Worm (Caenorhabditis elegans) whole organism, L1 larva: Measurements from ENCODE around the gene mppb-1.

Experiments used
- ceh-8 ChIP-seq: fragments of 200-800 bp; sonication (Bioruptor generic); optimal IDR thresholded peaks from 2 replicates; lab custom pipeline; 2018; ENCODE audit warnings: mild to moderate bottlenecking, missing genetic modification characterization, moderate library complexity, missing compliant biosample characterization
- ceh-82 ChIP-seq, 3 experiments: fragments of 150-350 bp in 1 of 3; sonication (generic microtip) in 2 of 3; optimal IDR thresholded peaks; 2 replicates each; lab custom pipeline; 2014 to 2017; ENCODE audit warnings: missing biosample characterization in 3 of 3, missing genetic modification characterization in 3 of 3
- fkh-4 ChIP-seq: sonication (generic microtip); optimal IDR thresholded peaks from 2 replicates; lab custom pipeline; 2016; ENCODE audit warnings: missing compliant biosample characterization, missing genetic modification characterization, borderline replicate concordance
- lin-14 ChIP-seq: fragments of 200-800 bp; sonication (Bioruptor generic); optimal IDR thresholded peaks from 2 replicates; lab custom pipeline; 2018; ENCODE audit warnings: mild to moderate bottlenecking, missing genetic modification characterization, moderate library complexity, missing compliant biosample characterization
- lin-35 ChIP-seq, 2 experiments: fragments of 150-350 bp; optimal IDR thresholded peaks; 2 replicates each; lab custom pipeline; 2014; ENCODE audit warnings: missing biosample characterization in 2 of 2, missing genetic modification characterization in 2 of 2, missing genetic modification reagents in 2 of 2
- mdl-1 ChIP-seq, 2 experiments: fragments of 150-350 bp; optimal IDR thresholded peaks; 2 replicates each; lab custom pipeline; 2014 to 2017; ENCODE audit warnings: missing biosample characterization in 2 of 2, missing genetic modification characterization in 2 of 2, inconsistent platforms in 1 of 2
- mep-1 ChIP-seq: fragments of 150-350 bp; optimal IDR thresholded peaks from 2 replicates; lab custom pipeline; 2014; ENCODE audit warnings: missing biosample characterization, missing genetic modification characterization
- nhr-20 ChIP-seq: sonication (generic microtip); optimal IDR thresholded peaks from 2 replicates; lab custom pipeline; 2016; ENCODE audit warnings: mild to moderate bottlenecking, missing genetic modification characterization, missing compliant biosample characterization
- nhr-76 ChIP-seq: sonication (generic microtip); optimal IDR thresholded peaks from 2 replicates; lab custom pipeline; 2017; ENCODE audit warnings: missing biosample characterization, missing genetic modification characterization
- pag-3 ChIP-seq: sonication (generic microtip); optimal IDR thresholded peaks from 2 replicates; lab custom pipeline; 2017; ENCODE audit warnings: missing genetic modification characterization, mild to moderate bottlenecking, missing compliant biosample characterization, antibody characterized with exemption, borderline replicate concordance; ENCODE audit not compliant: insufficient read depth
- skn-1 ChIP-seq: fragments of 150-350 bp; optimal IDR thresholded peaks from 2 replicates; lab custom pipeline; 2014; ENCODE audit warnings: missing biosample characterization, missing genetic modification characterization
- unc-98 ChIP-seq: fragments of 200-800 bp; sonication (Bioruptor generic); IDR thresholded peaks from 2 replicates; pipeline ENCODE4 v1.3.6; 2022; ENCODE audit warnings: missing genetic modification characterization, missing compliant biosample characterization

Gene mppb-1

DNA sequence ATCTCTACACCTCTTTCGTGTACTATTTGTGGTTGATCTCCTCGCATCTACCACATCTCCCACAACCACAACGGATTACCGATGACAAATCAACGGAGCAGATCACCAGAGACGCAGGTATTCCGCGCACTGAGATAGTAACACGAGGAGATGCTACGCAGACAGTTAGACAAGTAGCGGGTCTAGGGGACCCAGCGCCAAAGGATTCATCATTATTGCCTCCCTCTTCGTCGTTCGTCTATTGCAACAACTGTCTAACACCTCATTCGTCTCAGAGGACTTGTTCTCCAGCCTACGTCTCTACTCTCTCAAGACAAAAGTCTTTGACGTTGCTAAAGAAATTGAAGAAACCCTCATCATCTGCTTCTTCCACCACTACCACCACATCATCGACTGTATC is 47.1 kb downstream of the mppb-1 start (continued):
- TF ChIP-seq ceh-8 (GFP tag; lab: Kevin White, UChicago) (no peak), mdl-1 (tag; optimal IDR thresholded peaks at IDR 0.05; lab: Kevin White, UChicago) (peak in 1 of 2 experiments; percentile 74), lin-35 (GFP tag; optimal IDR thresholded peaks at IDR 0.05; lab: Kevin White, UChicago) (peak; percentile 33 to 48), nhr-20 (tag; lab: Kevin White, UChicago) (peak; percentile 64), mep-1 (tag; lab: Kevin White, UChicago) (peak; percentile 72), nhr-76 (no peak), skn-1 (peak; percentile 43), ceh-82 (tag; optimal IDR thresholded peaks at IDR 0.05; lab: Kevin White, UChicago) (peak in 2 of 3 experiments; percentile 8 to 25), fkh-4 (no peak), lin-14 (GFP tag; lab: Kevin White, UChicago) (peak; percentile 94), unc-98 (no peak), pag-3 (tag; lab: Kevin White, UChicago) (no peak)
